Worm (Caenorhabditis elegans): ENCODE data around the gene him-8.

Gene him-8

DNA sequence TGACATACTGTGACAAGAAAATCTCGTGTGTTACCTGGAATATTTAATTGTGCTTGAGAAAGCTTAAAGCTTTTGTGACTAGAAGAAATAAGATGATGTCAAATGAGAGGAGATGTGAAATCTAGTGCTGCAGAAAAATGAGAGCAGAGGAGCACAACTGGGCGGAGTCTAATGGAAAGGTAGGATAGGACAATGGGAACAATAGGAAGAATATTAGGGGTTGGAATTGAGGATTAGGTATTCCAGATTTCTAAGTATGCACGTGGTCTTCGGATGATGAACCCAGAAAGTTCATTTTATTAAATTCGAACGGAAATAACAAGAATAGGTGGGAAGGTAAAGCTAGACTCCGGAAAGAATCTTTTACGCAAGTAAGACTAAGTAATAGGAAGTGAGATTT lies 31.9 kb downstream of the him-8 start, which contains the start of gene C43F9.7:
C43F9.7 (minus strand) TSS at position 101 of the 400 bp plus-strand sequence.
- TF ChIP-seq dsc-1 (tag; optimal IDR thresholded peaks at IDR 0.05) (peak; percentile 24), hpl-2 (GFP tag; optimal IDR thresholded peaks at IDR 0.05) (no peak)

DNA sequence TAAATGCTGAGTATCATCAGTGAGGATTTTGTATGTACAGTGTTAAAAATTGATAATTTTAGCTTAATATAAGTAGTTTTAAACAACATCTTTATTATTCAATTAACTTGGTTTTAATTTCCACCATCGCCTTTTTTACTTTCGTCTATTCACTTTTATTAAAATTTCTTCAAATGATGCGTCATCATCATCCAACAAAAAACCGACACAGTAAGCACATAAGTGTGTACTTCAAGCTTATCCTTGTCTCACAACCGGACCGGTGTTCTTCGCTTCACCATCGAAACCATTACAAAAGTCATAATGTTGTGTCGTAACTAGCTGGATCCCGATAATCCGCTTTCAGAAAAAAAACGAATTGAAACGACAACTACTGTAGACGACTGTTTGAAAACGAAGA lies 34.8 kb downstream of the him-8 start, which contains the start of gene C43F9.11:
C43F9.11 (plus strand) TSS at position 301 of the 400 bp plus-strand sequence.
- no peak for TF ChIP-seq nhr-76 (tag; optimal IDR thresholded peaks at IDR 0.05)

DNA sequence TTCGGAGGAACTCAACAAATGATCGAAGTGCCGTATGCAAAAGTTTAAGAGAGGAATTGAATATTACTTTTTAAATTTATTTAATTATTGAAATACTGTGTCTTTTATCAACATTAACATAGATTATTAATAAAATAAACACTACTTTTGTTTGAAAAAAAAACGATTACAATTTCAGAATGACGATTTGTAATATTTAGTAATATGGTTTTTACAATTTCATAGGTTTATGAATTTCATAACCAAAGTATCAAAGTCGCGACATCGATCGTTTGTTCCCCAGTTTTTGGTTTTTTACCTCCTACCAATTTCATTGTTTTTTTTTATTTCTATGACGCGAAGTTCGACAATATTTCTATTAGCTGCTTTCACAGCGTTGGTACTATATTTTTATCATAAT lies 38.3 kb downstream of the him-8 start, which contains the start of gene R09H10.1:
R09H10.1 (plus strand) TSS at position 301 of the 400 bp plus-strand sequence.
- TF ChIP-seq efl-1 (optimal IDR thresholded peaks at IDR 0.05), result no peak
- no peak for TF ChIP-seq efl-1 (GFP tag; optimal IDR thresholded peaks at IDR 0.05 in 1 of 2)
- no peak for TF ChIP-seq nhr-11 (tag; optimal IDR thresholded peaks at IDR 0.05)
- no peak for TF ChIP-seq C16A3.4 (tag; optimal IDR thresholded peaks at IDR 0.05)
- TF ChIP-seq Y116A8C.19 (tag; optimal IDR thresholded peaks at IDR 0.05; ENCODE audit: borderline replicate concordance), result no peak
- no peak for TF ChIP-seq nhr-20 (tag; optimal IDR thresholded peaks at IDR 0.05)
- no peak for TF ChIP-seq lin-35 (GFP tag; optimal IDR thresholded peaks at IDR 0.05)
- TF ChIP-seq hpl-2 (GFP tag; optimal IDR thresholded peaks at IDR 0.05), result no peak
- TF ChIP-seq vab-15 (tag; optimal IDR thresholded peaks at IDR 0.05), result no peak
- TF ChIP-seq skn-1 (tag; optimal IDR thresholded peaks at IDR 0.05), result no peak

DNA sequence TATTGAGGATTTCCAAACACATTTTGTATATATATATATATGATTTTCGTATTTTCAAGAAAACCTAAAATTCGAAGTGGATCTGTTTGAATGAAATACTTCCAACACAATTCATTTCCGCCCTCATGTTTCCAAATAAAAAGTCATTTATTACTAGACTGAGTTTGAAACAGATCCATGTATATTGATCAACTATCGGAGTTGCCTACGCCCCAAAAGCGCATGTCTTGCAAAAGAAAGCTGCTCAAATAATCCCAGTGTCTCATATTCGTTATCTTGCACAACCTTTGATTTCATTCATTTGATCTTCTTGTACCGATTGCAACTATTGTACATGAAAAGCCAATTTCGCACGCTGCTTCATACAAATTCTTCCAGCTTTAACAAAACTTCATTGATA lies 40.9 kb downstream of the him-8 start, which contains the start of gene R09H10.2:
R09H10.2 (plus strand) TSS at position 301 of the 400 bp plus-strand sequence.
- TF ChIP-seq unc-130 (tag; optimal IDR thresholded peaks at IDR 0.05), result no peak
- no peak for TF ChIP-seq nhr-84 (tag; optimal IDR thresholded peaks at IDR 0.05)
- TF ChIP-seq aly-2 (tag; optimal IDR thresholded peaks at IDR 0.05), result no peak
- TF ChIP-seq pax-3 (tag; optimal IDR thresholded peaks at IDR 0.05), result no peak
- no peak for TF ChIP-seq C04F5.9 (tag; optimal IDR thresholded peaks at IDR 0.05)
- no peak for TF ChIP-seq mef-2 (tag; optimal IDR thresholded peaks at IDR 0.05)
- TF ChIP-seq nhr-71 (tag; optimal IDR thresholded peaks at IDR 0.05), result no peak
- TF ChIP-seq lin-14 (GFP tag; optimal IDR thresholded peaks at IDR 0.05), result no peak
- no peak for TF ChIP-seq ztf-11 (tag; optimal IDR thresholded peaks at IDR 0.05)
- TF ChIP-seq nhr-237 (tag; optimal IDR thresholded peaks at IDR 0.05), result no peak
- TF ChIP-seq nhr-77 (tag; optimal IDR thresholded peaks at IDR 0.05), result no peak
- no peak for TF ChIP-seq sup-37 (GFP tag; optimal IDR thresholded peaks at IDR 0.05)
- TF ChIP-seq C34B4.2 (tag; optimal IDR thresholded peaks at IDR 0.05), result no peak
- no peak for TF ChIP-seq lir-3 (tag; optimal IDR thresholded peaks at IDR 0.05; ENCODE audit: poor library complexity)
- TF ChIP-seq isw-1 (GFP tag; IDR thresholded peaks at IDR 0.05), result no peak
- TF ChIP-seq snu-23 (GFP tag; optimal IDR thresholded peaks at IDR 0.05), result no peak
- TF ChIP-seq mab-9 (GFP tag; IDR thresholded peaks at IDR 0.05), result no peak
- no peak for TF ChIP-seq ceh-90 (tag; optimal IDR thresholded peaks at IDR 0.05)

DNA sequence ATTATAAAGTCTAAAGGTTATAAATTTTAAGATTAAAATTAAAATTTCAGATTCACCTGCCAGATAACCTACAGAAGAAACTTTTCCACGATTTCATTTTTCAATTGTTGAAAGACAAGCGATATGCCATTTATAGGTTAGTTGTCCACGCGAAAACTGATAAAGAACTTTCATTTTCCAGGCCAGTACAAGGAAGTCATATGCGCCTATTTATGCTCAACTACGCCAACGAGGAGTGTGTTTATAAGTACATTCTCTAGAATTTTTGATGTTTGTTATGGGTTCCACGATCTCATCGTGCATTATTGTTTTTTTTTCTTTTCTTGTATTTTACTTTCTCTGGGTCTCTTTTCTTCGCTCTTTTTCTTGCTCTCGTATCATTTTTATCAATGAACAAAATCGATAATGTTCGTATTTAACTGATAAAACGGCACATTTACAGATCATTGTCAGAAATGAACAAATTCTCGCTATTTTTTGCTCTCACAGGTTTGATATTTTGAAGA lies 44.9 kb downstream of the him-8 start, which contains the start of gene R09H10.3:
R09H10.3 (plus strand) TSS at position 456 of the 506 bp plus-strand sequence.
- TF ChIP-seq elt-2 (tag; optimal IDR thresholded peaks at IDR 0.05), result peak; percentile 52
- TF ChIP-seq efl-1 (optimal IDR thresholded peaks at IDR 0.05), result no peak
- TF ChIP-seq efl-1 (GFP tag; optimal IDR thresholded peaks at IDR 0.05 in 1 of 2), result peak in 1 of 2 experiments; percentile 17
- TF ChIP-seq nhr-28 (tag; optimal IDR thresholded peaks at IDR 0.05), result no peak
- TF ChIP-seq tlp-1 (tag; optimal IDR thresholded peaks at IDR 0.05), result no peak

DNA sequence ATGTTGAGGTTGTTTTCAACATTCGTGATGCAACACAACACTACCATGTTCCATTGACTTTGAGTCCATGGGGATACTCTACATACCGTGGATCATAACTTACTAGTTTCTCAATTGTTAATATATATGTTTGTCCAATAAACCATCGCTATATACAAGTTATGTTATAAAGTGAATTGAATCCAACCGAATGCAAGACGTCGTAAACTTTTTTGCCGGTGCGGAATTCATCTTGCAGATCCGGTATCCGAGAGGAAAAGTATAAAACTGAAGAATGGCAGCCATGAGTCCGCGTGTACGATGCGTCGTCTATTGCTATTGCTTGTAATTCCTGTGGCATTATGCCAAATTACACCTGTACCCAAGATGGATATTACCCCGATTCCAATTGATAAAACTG lies 46.6 kb downstream of the him-8 start, which contains the start of gene R09H10.6:
R09H10.6 (plus strand) TSS at position 301 of the 400 bp plus-strand sequence.
- TF ChIP-seq C04F5.9 (tag; optimal IDR thresholded peaks at IDR 0.05) (no peak), zip-4 (GFP tag; optimal IDR thresholded peaks at IDR 0.05) (no peak), isw-1 (GFP tag; IDR thresholded peaks at IDR 0.05) (no peak), nhr-84 (tag; optimal IDR thresholded peaks at IDR 0.05) (no peak), C16A3.4 (tag; optimal IDR thresholded peaks at IDR 0.05) (no peak), ztf-4 (tag; optimal IDR thresholded peaks at IDR 0.05) (no peak), lin-14 (GFP tag; optimal IDR thresholded peaks at IDR 0.05) (no peak), unc-130 (tag; optimal IDR thresholded peaks at IDR 0.05) (no peak), ceh-82 (tag; optimal IDR thresholded peaks at IDR 0.05) (no peak), mdl-1 (tag; optimal IDR thresholded peaks at IDR 0.05) (no peak), nhr-47 (tag; optimal IDR thresholded peaks at IDR 0.05) (no peak), lsy-2 (tag; optimal IDR thresholded peaks at IDR 0.05) (no peak), ztf-11 (tag; optimal IDR thresholded peaks at IDR 0.05) (no peak), unc-98 (GFP tag; IDR thresholded peaks at IDR 0.05) (no peak)

Measured in whole organism, L1 larva.